Worm (Caenorhabditis elegans) whole organism, L2 larva: ENCODE data around the gene clec-123.

Experiments
- C34F6.9 ChIP-seq: fragments of 150-350 bp; optimal IDR thresholded peaks from 2 replicates; lab custom pipeline; 2014; ENCODE audit warnings: missing biosample characterization, missing genetic modification characterization
- F13H6.1 ChIP-seq: sonication (generic microtip); optimal IDR thresholded peaks from 2 replicates; lab custom pipeline; 2016; ENCODE audit warnings: missing genetic modification characterization, missing compliant biosample characterization
- R02D3.7 ChIP-seq: fragments of 150-350 bp; optimal IDR thresholded peaks from 2 replicates; lab custom pipeline; 2014; ENCODE audit warnings: missing biosample characterization, missing genetic modification characterization
- ZK546.5 ChIP-seq: sonication (generic microtip); optimal IDR thresholded peaks from 2 replicates; lab custom pipeline; 2017; ENCODE audit warnings: missing biosample characterization, missing genetic modification characterization
- alr-1 ChIP-seq: fragments of 150-350 bp; optimal IDR thresholded peaks from 2 replicates; lab custom pipeline; 2014; ENCODE audit warnings: missing biosample characterization, missing genetic modification characterization
- aly-2 ChIP-seq: fragments of 150-350 bp; optimal IDR thresholded peaks from 2 replicates; lab custom pipeline; 2014; ENCODE audit warnings: missing biosample characterization, missing genetic modification characterization
- blmp-1 ChIP-seq: sonication (generic microtip); optimal IDR thresholded peaks from 2 replicates; lab custom pipeline; 2017; ENCODE audit warnings: missing genetic modification characterization, mild to moderate bottlenecking, missing compliant biosample characterization, antibody characterized with exemption, moderate library complexity; ENCODE audit not compliant: insufficient read depth
- ceh-16 ChIP-seq: fragments of 150-350 bp; optimal IDR thresholded peaks from 2 replicates; lab custom pipeline; 2014; ENCODE audit warnings: missing biosample characterization, missing genetic modification characterization
- ceh-82 ChIP-seq: fragments of 150-350 bp; optimal IDR thresholded peaks from 2 replicates; lab custom pipeline; 2014; ENCODE audit warnings: missing biosample characterization, missing genetic modification characterization
- crh-2 ChIP-seq: sonication (generic microtip); optimal IDR thresholded peaks from 2 replicates; lab custom pipeline; 2017; ENCODE audit warnings: missing biosample characterization, missing genetic modification characterization
- dmd-4 ChIP-seq: sonication (generic microtip); optimal IDR thresholded peaks from 2 replicates; lab custom pipeline; 2017; ENCODE audit warnings: missing biosample characterization, missing genetic modification characterization
- egl-27 ChIP-seq: sonication (generic microtip); optimal IDR thresholded peaks from 3 replicates; lab custom pipeline; 2017; ENCODE audit warnings: missing biosample characterization, missing genetic modification reagents, missing genetic modification characterization
- elt-1 ChIP-seq: fragments of 150-350 bp; optimal IDR thresholded peaks from 2 replicates; lab custom pipeline; 2014; ENCODE audit warnings: missing biosample characterization, missing genetic modification characterization
- fos-1 ChIP-seq: fragments of 150-350 bp; optimal IDR thresholded peaks from 2 replicates; lab custom pipeline; 2014; ENCODE audit warnings: missing biosample characterization, missing genetic modification characterization
- gmeb-1 ChIP-seq: fragments of 150-350 bp; optimal IDR thresholded peaks from 2 replicates; lab custom pipeline; 2014; ENCODE audit warnings: missing biosample characterization, missing genetic modification characterization
- lin-13 ChIP-seq: fragments of 150-350 bp; optimal IDR thresholded peaks from 2 replicates; lab custom pipeline; 2014; ENCODE audit warnings: missing biosample characterization, missing genetic modification reagents, missing genetic modification characterization
- lsy-2 ChIP-seq, 2 experiments: fragments of 150-350 bp in 1 of 2; sonication (generic microtip) in 1 of 2; optimal IDR thresholded peaks; 2 replicates each; lab custom pipeline; 2014 to 2017; ENCODE audit warnings: missing biosample characterization in 2 of 2, missing genetic modification characterization in 2 of 2
- mab-5 ChIP-seq: fragments of 150-350 bp; optimal IDR thresholded peaks from 2 replicates; lab custom pipeline; 2014; ENCODE audit warnings: missing biosample characterization, missing genetic modification characterization
- mbf-1 ChIP-seq: sonication (generic microtip); optimal IDR thresholded peaks from 2 replicates; lab custom pipeline; 2017; ENCODE audit warnings: missing biosample characterization, missing genetic modification characterization
- mdl-1 ChIP-seq, 2 experiments: fragments of 150-350 bp in 1 of 2; sonication (generic microtip) in 1 of 2; optimal IDR thresholded peaks; 2 replicates each; lab custom pipeline; 2017; ENCODE audit warnings: missing biosample characterization in 2 of 2, missing genetic modification characterization in 2 of 2
- nhr-10 ChIP-seq: sonication (generic microtip); optimal IDR thresholded peaks from 2 replicates; lab custom pipeline; 2017; ENCODE audit warnings: missing biosample characterization, missing genetic modification characterization
- nhr-11 ChIP-seq: fragments of 150-350 bp; optimal IDR thresholded peaks from 2 replicates; lab custom pipeline; 2014; ENCODE audit warnings: missing biosample characterization, missing genetic modification characterization
- nhr-12 ChIP-seq: fragments of 150-350 bp; optimal IDR thresholded peaks from 2 replicates; lab custom pipeline; 2014; ENCODE audit warnings: missing biosample characterization, missing genetic modification characterization
- nhr-21 ChIP-seq: fragments of 150-350 bp; optimal IDR thresholded peaks from 2 replicates; lab custom pipeline; 2014; ENCODE audit warnings: missing biosample characterization, missing genetic modification characterization
- nhr-237 ChIP-seq: fragments of 150-350 bp; optimal IDR thresholded peaks from 2 replicates; lab custom pipeline; 2014; ENCODE audit warnings: missing biosample characterization, missing genetic modification characterization
- nhr-77 ChIP-seq: fragments of 150-350 bp; optimal IDR thresholded peaks from 2 replicates; lab custom pipeline; 2014; ENCODE audit warnings: missing biosample characterization, missing genetic modification characterization
- peb-1 ChIP-seq: fragments of 150-350 bp; optimal IDR thresholded peaks from 2 replicates; lab custom pipeline; 2014; ENCODE audit warnings: missing biosample characterization, missing genetic modification characterization
- sem-4 ChIP-seq: fragments of 150-350 bp; optimal IDR thresholded peaks from 2 replicates; lab custom pipeline; 2014; ENCODE audit warnings: missing biosample characterization, missing genetic modification reagents, missing genetic modification characterization
- skn-1 ChIP-seq: sonication (generic microtip); optimal IDR thresholded peaks from 2 replicates; lab custom pipeline; 2017; ENCODE audit warnings: missing biosample characterization, missing genetic modification characterization
- sma-3 ChIP-seq: sonication (generic microtip); optimal IDR thresholded peaks from 2 replicates; lab custom pipeline; 2016; ENCODE audit warnings: missing genetic modification reagents, missing genetic modification characterization, missing compliant biosample characterization
- sma-9 ChIP-seq, 2 experiments: fragments of 150-350 bp in 1 of 2; sonication (generic microtip) in 1 of 2; optimal IDR thresholded peaks; 2 replicates each; lab custom pipeline; 2014 to 2016; ENCODE audit warnings: missing genetic modification characterization in 2 of 2, mild to moderate bottlenecking in 1 of 2, missing biosample characterization in 1 of 2, missing compliant biosample characterization in 1 of 2, missing genetic modification reagents in 1 of 2, moderate library complexity in 1 of 2
- snpc-4 ChIP-seq: fragments of 150-350 bp; optimal IDR thresholded peaks from 2 replicates; lab custom pipeline; 2014; ENCODE audit warnings: missing biosample characterization, missing genetic modification characterization
- unc-39 ChIP-seq: fragments of 150-350 bp; optimal IDR thresholded peaks from 2 replicates; lab custom pipeline; 2014; ENCODE audit warnings: missing biosample characterization, missing genetic modification characterization
- unc-62 ChIP-seq: fragments of 150-350 bp; optimal IDR thresholded peaks from 2 replicates; lab custom pipeline; 2014; ENCODE audit warnings: missing biosample characterization, missing genetic modification reagents, missing genetic modification characterization
- zag-1 ChIP-seq: fragments of 150-350 bp; optimal IDR thresholded peaks from 2 replicates; lab custom pipeline; 2014; ENCODE audit warnings: missing biosample characterization, missing genetic modification characterization
- ztf-1 ChIP-seq: fragments of 200-800 bp; sonication (Bioruptor generic); conservative IDR thresholded peaks from 2 replicates; pipeline ENCODE4 v1.3.6; 2022; ENCODE audit warnings: missing genetic modification characterization, missing compliant biosample characterization
- ztf-4 ChIP-seq: fragments of 150-350 bp; optimal IDR thresholded peaks from 2 replicates; lab custom pipeline; 2014; ENCODE audit warnings: missing biosample characterization, missing genetic modification characterization

clec-123 gene

ce11 chrII:3109533-3109932 lies 4.5 kb upstream of the clec-123 start:
- TF ChIP-seq mbf-1: no peak
- TF ChIP-seq nhr-77 (tag; lab: Kevin White, UChicago): no peak
- TF ChIP-seq ztf-1: no peak
- TF ChIP-seq aly-2: no peak
- TF ChIP-seq fos-1: no peak
- no peak for TF ChIP-seq snpc-4 (tag; lab: Kevin White, UChicago)
- no peak for TF ChIP-seq R02D3.7 (tag; lab: Kevin White, UChicago)
- TF ChIP-seq nhr-11 (tag; lab: Kevin White, UChicago): no peak
- no peak for TF ChIP-seq C34F6.9 (tag; lab: Kevin White, UChicago)
- TF ChIP-seq lsy-2 (tag; optimal IDR thresholded peaks at IDR 0.05; lab: Kevin White, UChicago): no peak
- no peak for TF ChIP-seq sma-3 (GFP tag; lab: Kevin White, UChicago)
- TF ChIP-seq, all 48 proteins: peak for 0

- TF ChIP-seq ztf-1 (no peak), nhr-77 (tag; lab: Kevin White, UChicago) (no peak), crh-2 (tag; lab: Kevin White, UChicago) (no peak), snpc-4 (tag; lab: Kevin White, UChicago) (no peak), unc-39 (tag; lab: Kevin White, UChicago) (no peak), fos-1 (no peak), mbf-1 (no peak), dmd-4 (tag; lab: Kevin White, UChicago) (no peak), unc-62 (GFP tag; lab: Kevin White, UChicago) (no peak), ztf-4 (no peak), ceh-82 (tag; lab: Kevin White, UChicago) (no peak), nhr-10 (tag; lab: Kevin White, UChicago) (no peak), nhr-237 (tag; lab: Kevin White, UChicago) (no peak), zag-1 (no peak), nhr-11 (tag; lab: Kevin White, UChicago) (no peak), alr-1 (tag; lab: Kevin White, UChicago) (no peak), sma-9 (GFP tag; optimal IDR thresholded peaks at IDR 0.05; lab: Kevin White, UChicago) (no peak), sma-9 (tag; optimal IDR thresholded peaks at IDR 0.05; lab: Kevin White, UChicago) (no peak)
Observed at ce11 chrII:3110099-3110498, 3.9 kb upstream of the clec-123 start.

ce11 chrII:3111147-3111546 lies 2.9 kb upstream of the clec-123 start, which contains the start of gene Y25C1A.13:
Y25C1A.13 (minus strand) TSS chrII:3111247.
- peak; percentile 18 for TF ChIP-seq F13H6.1 (tag; lab: Kevin White, UChicago)
- no peak for TF ChIP-seq sem-4 (tag; lab: Kevin White, UChicago)
- TF ChIP-seq, all 48 proteins: peak for 1

ce11 chrII:3112313-3112712 lies 1.7 kb upstream of the clec-123 start, which contains the start of gene Y25C1A.2:
Y25C1A.2 (plus strand) TSS chrII:3112613.
- TF ChIP-seq skn-1 (tag; lab: Kevin White, UChicago) (no peak), sem-4 (tag; lab: Kevin White, UChicago) (no peak), nhr-21 (tag; lab: Kevin White, UChicago) (no peak), nhr-12 (no peak), ceh-16 (tag; lab: Kevin White, UChicago) (no peak), lin-13 (GFP tag; lab: Kevin White, UChicago) (no peak), mdl-1 (tag; optimal IDR thresholded peaks at IDR 0.05; lab: Kevin White, UChicago) (no peak), ceh-82 (tag; lab: Kevin White, UChicago) (no peak), alr-1 (tag; lab: Kevin White, UChicago) (no peak), sma-3 (GFP tag; lab: Kevin White, UChicago) (no peak), F13H6.1 (tag; lab: Kevin White, UChicago) (no peak), dmd-4 (tag; lab: Kevin White, UChicago) (no peak)

ce11 chrII:3113289-3113688 lies 745 bp upstream of the clec-123 start:
- TF ChIP-seq egl-27 (tag; lab: Kevin White, UChicago): no peak
- TF ChIP-seq snpc-4 (tag; lab: Kevin White, UChicago): peak; percentile 45

- TF ChIP-seq ceh-82 (tag; lab: Kevin White, UChicago): no peak
- no peak for TF ChIP-seq mdl-1 (tag; optimal IDR thresholded peaks at IDR 0.05; lab: Kevin White, UChicago)
- no peak for TF ChIP-seq gmeb-1 (tag; lab: Kevin White, UChicago)
- no peak for TF ChIP-seq sma-3 (GFP tag; lab: Kevin White, UChicago)
- TF ChIP-seq nhr-237 (tag; lab: Kevin White, UChicago): no peak
- TF ChIP-seq mab-5 (tag; lab: Kevin White, UChicago): no peak
- TF ChIP-seq F13H6.1 (tag; lab: Kevin White, UChicago): no peak
- no peak for TF ChIP-seq blmp-1 (tag; lab: Kevin White, UChicago)
- TF ChIP-seq peb-1 (tag; lab: Kevin White, UChicago): no peak
- TF ChIP-seq dmd-4 (tag; lab: Kevin White, UChicago): no peak
- TF ChIP-seq nhr-21 (tag; lab: Kevin White, UChicago): no peak
- TF ChIP-seq elt-1: no peak
- no peak for TF ChIP-seq ZK546.5 (tag; lab: Kevin White, UChicago)
- TF ChIP-seq R02D3.7 (tag; lab: Kevin White, UChicago): no peak
- TF ChIP-seq ceh-16 (tag; lab: Kevin White, UChicago): no peak
Observed at ce11 chrII:3117471-3117870, 3.4 kb downstream of the clec-123 start, which contains the start of gene T10D4.7. T10D4.7 (plus strand) TSS chrII:3117771.
